Worm (Caenorhabditis elegans): ENCODE measurements around the gene fbxb-57.
"Not testable (repeated sequence)": the region's sequence is repeated elsewhere in the genome, so short reads cannot be mapped to it uniquely, and the experiment has no call there.

fbxb-57 gene

DNA sequence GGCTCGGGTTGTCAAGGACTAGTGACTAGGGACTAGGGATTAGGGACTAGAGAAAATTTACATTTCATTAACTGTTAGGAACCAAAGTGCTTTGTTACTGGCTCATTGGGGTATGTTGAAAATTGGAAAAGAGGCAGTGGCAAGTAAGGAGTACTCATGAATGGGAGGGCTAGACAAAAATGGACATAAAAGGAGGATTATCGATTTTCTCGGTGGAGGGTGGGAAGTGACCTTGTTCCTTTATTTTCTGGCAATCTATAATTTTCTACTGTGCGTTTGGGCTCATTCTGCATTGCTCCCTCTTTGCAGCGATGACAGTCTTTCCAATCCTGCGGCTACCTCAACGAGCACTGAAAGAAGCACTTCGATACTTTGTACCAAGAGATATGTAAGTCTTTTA is 9.0 kb downstream of the fbxb-57 start, which contains the start of gene fbxb-60:
Gene fbxb-60 (plus strand): TSS at position 301 of the 400 bp plus-strand sequence.
- TF ChIP-seq unc-62 (GFP tag; optimal IDR thresholded peaks at IDR 0.05): no peak

DNA sequence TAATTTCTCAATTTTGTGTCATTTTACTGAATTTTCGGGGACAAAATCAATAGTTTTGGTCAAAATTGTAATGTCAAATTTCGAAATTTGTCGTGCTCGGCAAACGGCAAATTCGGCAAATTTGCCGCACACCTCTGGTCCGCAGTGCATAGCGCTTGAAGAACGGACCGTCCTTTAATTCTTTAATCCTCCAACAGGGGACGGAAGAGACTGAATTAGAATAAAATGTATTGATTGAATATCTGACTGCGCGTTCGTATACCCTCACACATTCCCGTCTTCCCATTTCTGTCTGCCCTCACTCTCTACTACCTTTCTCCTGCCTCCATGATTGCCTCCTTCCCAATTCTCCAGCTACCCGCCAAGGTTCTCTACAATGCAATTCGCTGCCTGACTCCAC is 10.7 kb downstream of the fbxb-57 start, which contains the start of gene F55C9.14:
Gene F55C9.14 (plus strand): TSS at position 301 of the 400 bp plus-strand sequence.
- no peak for TF ChIP-seq unc-62 (GFP tag; optimal IDR thresholded peaks at IDR 0.05)

- TF ChIP-seq unc-62 (GFP tag; optimal IDR thresholded peaks at IDR 0.05): no peak
Observed at ce11 chrV:19301934-19302333, 13.4 kb downstream of the fbxb-57 start, which contains the start of gene fbxb-62. Gene fbxb-62, minus strand, starts transcription at chrV:19302034.

- no peak for TF ChIP-seq unc-62 (GFP tag; optimal IDR thresholded peaks at IDR 0.05)
Observed at ce11 chrV:19303589-19304174, 15.1 kb downstream of the fbxb-57 start, which contains the start of the genes fbxb-63 and fbxb-61. Gene fbxb-63, minus strand, starts transcription at chrV:19303730. Gene fbxb-61, plus strand, starts transcription at chrV:19304124.

- TF ChIP-seq unc-62 (GFP tag; optimal IDR thresholded peaks at IDR 0.05): no peak
Observed at ce11 chrV:19306906-19307305, 18.4 kb downstream of the fbxb-57 start, which contains the start of gene F55C9.15. Gene F55C9.15, minus strand, starts transcription at chrV:19307006.

- TF ChIP-seq unc-62 (GFP tag; optimal IDR thresholded peaks at IDR 0.05): no peak
Observed at ce11 chrV:19308137-19308536, 19.6 kb downstream of the fbxb-57 start.

- no peak for TF ChIP-seq unc-62 (GFP tag; optimal IDR thresholded peaks at IDR 0.05)
Observed at ce11 chrV:19309591-19309990, 21.0 kb downstream of the fbxb-57 start, which contains the start of gene F55C9.11. Gene F55C9.11, minus strand, starts transcription at chrV:19309691.

DNA sequence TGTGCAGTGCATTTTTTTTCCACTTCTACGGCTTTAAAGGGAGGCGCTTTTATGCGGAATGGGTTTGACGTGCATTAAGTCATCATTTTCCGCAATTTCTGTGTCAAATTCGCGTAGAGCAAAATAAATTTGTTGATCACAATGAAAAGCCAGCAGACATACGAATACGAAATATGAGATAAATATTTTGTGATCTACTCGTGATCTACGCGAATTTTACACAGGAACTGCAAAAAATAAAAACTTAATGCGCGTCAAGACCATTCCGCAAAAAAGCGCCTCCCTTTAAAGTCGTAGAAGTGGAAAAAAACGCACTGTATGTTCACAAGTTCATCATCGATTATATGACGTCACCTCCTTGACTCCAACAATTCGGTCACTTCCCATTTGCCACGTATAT is 22.8 kb downstream of the fbxb-57 start, which contains the start of gene C43D7.8:
Gene C43D7.8 (minus strand): TSS at position 101 of the 400 bp plus-strand sequence.
- no peak for TF ChIP-seq unc-62 (GFP tag; optimal IDR thresholded peaks at IDR 0.05)

DNA sequence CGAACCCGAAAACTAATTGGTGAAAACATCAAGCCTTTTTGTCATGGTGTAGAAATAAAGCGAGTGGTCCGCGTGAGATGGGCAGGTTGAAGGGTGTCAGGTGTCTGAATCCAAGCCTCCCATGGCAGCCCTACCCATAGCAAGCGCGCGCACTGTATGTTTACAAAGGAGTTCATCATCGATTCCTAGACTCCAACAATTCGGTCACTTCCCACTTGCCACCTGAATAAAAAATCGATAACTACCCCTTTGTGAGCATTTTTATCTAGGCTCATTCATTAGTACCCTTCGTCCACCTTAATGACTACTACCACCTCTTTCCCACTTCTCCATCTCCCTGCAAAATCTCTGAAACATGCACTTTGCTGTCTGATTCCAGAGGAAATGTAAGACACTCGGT is 24.4 kb downstream of the fbxb-57 start, which contains the start of gene fbxb-64:
Gene fbxb-64 (plus strand): TSS at position 301 of the 400 bp plus-strand sequence.
- no peak for TF ChIP-seq unc-62 (GFP tag; optimal IDR thresholded peaks at IDR 0.05)

DNA sequence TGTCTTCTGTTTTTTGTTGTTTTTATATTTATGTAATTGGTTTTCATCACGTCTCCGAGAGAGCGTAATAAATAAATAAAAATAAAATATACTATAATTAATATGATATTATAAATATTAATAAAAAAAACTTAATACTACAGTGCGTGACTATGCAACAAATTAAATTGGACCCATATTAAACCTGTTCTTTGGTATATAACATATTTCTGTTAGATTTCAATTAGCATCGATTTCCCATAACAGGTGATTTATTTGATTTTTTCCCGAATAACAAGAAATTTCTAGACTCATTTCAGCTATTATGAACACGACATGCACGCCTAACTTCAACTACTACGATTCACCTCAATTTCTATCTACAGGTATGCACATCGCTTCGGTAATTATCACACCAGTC is 28.5 kb downstream of the fbxb-57 start, which contains the start of gene srh-208:
Gene srh-208 (plus strand): TSS at position 301 of the 400 bp plus-strand sequence.
- not testable (repeated sequence) for TF ChIP-seq unc-62 (GFP tag; optimal IDR thresholded peaks at IDR 0.05)

DNA sequence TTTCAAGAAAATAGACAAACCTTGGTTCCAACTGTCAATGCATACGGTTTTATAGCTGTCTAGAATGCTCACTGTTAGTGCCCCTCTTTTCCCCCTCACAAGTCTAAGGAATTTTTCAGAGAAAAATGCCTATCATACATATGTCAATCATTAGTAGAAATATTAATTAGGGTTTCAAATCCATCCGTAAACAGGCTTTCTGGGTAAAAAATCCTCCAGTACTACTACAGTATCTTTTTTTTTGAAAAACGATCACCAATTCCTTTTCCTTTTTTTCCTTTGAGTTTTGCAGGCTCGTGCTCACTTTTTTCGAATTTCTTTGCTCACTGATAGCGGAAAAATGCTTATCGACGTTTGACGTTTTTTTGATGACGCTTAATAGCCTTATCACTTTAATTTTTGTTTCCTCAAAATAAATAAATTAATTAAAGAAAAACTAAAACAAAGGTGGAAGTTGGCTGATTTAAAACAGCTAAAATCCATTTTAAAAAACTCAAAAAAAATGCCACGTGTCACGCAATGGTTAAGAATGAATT is 31.0 kb downstream of the fbxb-57 start, which contains the start of gene C43D7.7:
Gene C43D7.7 (minus strand): TSS at position 51 of the 536 bp plus-strand sequence.
- no peak for TF ChIP-seq unc-62 (GFP tag; optimal IDR thresholded peaks at IDR 0.05)

DNA sequence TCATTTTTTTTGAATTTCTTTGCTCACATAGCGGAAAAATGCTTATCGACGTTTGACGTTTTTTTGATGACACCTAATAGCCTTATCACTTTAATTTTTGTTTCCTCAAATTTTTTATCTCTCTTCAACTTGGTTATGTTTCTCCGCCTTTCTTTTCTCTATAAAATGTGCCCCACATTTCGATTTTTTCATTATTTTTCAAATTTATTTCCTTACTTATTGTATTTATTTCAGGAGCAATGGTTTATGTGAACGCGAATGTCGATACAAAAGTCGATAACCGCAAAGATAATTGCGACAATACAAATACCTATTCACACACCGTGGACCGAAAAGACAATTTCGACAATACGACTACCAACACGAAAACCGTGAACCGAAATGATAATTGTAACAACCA is 31.8 kb downstream of the fbxb-57 start, which contains the start of gene sdz-6:
Gene sdz-6 (plus strand): TSS at position 229 of the 400 bp plus-strand sequence.
- no peak for TF ChIP-seq unc-62 (GFP tag; optimal IDR thresholded peaks at IDR 0.05)

DNA sequence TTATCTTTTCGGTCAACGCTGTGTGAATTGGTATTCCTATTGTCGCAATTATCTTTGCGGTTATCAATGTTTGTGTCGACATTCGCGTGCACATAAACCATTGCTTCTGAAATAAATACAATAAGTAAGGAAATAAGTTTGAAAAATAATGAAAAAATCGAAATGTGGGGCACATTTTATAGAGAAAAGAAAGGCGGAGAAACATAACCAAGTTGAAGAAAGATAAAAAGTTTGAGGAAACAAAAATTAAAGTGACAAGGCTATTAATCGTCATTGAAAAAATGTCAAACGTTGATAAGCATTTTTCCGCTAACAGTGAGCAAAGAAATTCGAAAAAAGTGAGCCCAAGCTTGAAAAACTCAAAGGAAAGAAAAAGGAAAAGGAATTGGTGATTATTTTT is 33.8 kb downstream of the fbxb-57 start, which contains the start of gene C43D7.4:
Gene C43D7.4 (minus strand): TSS at position 101 of the 400 bp plus-strand sequence.
- TF ChIP-seq unc-62 (GFP tag; optimal IDR thresholded peaks at IDR 0.05): no peak

- TF ChIP-seq unc-62 (GFP tag; optimal IDR thresholded peaks at IDR 0.05): no peak
Observed at ce11 chrV:19325436-19325835, 36.9 kb downstream of the fbxb-57 start.

DNA sequence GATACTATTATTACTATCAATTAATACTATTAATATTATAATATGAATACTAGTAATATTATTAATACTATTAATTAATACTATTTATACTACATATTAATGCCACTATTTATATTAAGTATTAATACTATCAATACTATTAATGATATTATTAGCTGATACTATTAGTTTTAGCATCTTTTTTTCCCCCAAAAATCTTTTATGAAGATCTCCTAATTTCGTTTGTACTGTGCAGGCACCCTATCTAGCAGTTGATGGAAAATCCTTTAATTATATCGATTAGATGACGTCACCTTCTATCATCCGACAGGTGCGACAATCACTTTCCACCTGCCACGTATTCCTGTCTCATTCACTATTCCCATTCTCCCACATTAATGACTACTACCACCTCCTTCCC is 40.7 kb downstream of the fbxb-57 start, which contains the start of gene fbxb-65:
Gene fbxb-65 (plus strand): TSS at position 301 of the 400 bp plus-strand sequence.
- no peak for TF ChIP-seq unc-62 (GFP tag; optimal IDR thresholded peaks at IDR 0.05)

DNA sequence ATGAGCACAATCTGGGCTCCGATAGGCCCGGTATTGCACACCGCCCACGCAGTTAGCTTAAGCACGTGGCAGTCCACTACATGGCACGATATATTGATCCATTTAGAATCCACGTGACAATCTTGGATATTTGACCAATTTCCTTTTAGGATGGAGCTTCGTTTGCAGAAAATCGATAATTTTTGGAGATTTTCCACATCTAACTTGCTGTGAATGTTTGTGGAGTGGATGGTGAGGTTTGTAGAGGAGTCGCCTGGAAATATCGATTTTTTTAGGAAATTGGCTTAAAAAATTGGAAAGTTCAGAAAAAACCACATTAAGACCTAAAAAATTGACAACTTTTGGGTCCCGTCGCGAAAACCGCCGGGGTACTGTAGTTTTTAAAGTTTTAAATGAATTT is 48.8 kb downstream of the fbxb-57 start:
- TF ChIP-seq unc-62 (GFP tag; optimal IDR thresholded peaks at IDR 0.05): no peak
